Worm (Caenorhabditis elegans) whole organism, L4 larva: ENCODE measurements around the gene D1005.10.

ENCODE experiments used
- D1046.2 ChIP-seq: fragments of 200-800 bp; sonication (Bioruptor generic); IDR thresholded peaks from 2 replicates; pipeline ENCODE4 v1.3.6; 2022; ENCODE audit warnings: missing genetic modification characterization, missing compliant biosample characterization
- F10B5.3 ChIP-seq: sonication (generic microtip); optimal IDR thresholded peaks from 2 replicates; lab custom pipeline; 2016; ENCODE audit warnings: mild to moderate bottlenecking, missing genetic modification characterization, missing compliant biosample characterization
- F44E2.7 ChIP-seq: fragments of 200-800 bp; sonication (Bioruptor generic); IDR thresholded peaks from 2 replicates; pipeline ENCODE4 v2.1.2; 2022; ENCODE audit warnings: missing genetic modification characterization, missing compliant biosample characterization
- F49E8.2 ChIP-seq: sonication (generic microtip); optimal IDR thresholded peaks from 2 replicates; lab custom pipeline; 2016; ENCODE audit warnings: missing compliant biosample characterization, mild to moderate bottlenecking, missing genetic modification characterization, borderline replicate concordance
- T20F7.1 ChIP-seq: fragments of 200-800 bp; sonication (Bioruptor generic); optimal IDR thresholded peaks from 2 replicates; lab custom pipeline; 2018; ENCODE audit warnings: mild to moderate bottlenecking, missing genetic modification characterization, missing compliant biosample characterization
- T26A8.4 ChIP-seq: fragments of 200-800 bp; sonication (Bioruptor generic); IDR thresholded peaks from 2 replicates; pipeline ENCODE4 v1.3.6; 2022; ENCODE audit warnings: missing genetic modification characterization, missing compliant biosample characterization
- ZK546.5 ChIP-seq, 2 experiments: sonication (generic microtip); optimal IDR thresholded peaks; 2 replicates each; lab custom pipeline; 2017; ENCODE audit warnings: missing biosample characterization in 2 of 2, missing genetic modification characterization in 2 of 2
- ama-1 ChIP-seq: fragments of 150-350 bp; optimal IDR thresholded peaks from 2 replicates; lab custom pipeline; 2014; ENCODE audit warnings: inconsistent platforms, mixed read lengths
- arid-1 ChIP-seq: fragments of 200-800 bp; sonication (Bioruptor generic); conservative IDR thresholded peaks from 2 replicates; pipeline ENCODE4 v1.3.6; 2022; ENCODE audit warnings: missing genetic modification reagents, missing genetic modification characterization, missing compliant biosample characterization
- ceh-32 ChIP-seq: sonication (generic microtip); optimal IDR thresholded peaks from 2 replicates; lab custom pipeline; 2016; ENCODE audit warnings: mild to moderate bottlenecking, missing genetic modification characterization, missing compliant biosample characterization; ENCODE audit not compliant: poor library complexity
- ceh-82 ChIP-seq: sonication (generic microtip); optimal IDR thresholded peaks from 2 replicates; lab custom pipeline; 2017; ENCODE audit warnings: missing biosample characterization, missing genetic modification characterization
- daf-12 ChIP-seq: fragments of 150-350 bp; optimal IDR thresholded peaks from 2 replicates; lab custom pipeline; 2014; ENCODE audit warnings: missing biosample characterization, missing genetic modification reagents, missing genetic modification characterization
- daf-16 ChIP-seq, 3 experiments: sonication (generic microtip); optimal IDR thresholded peaks; 2 replicates each; lab custom pipeline; 2016 to 2017; ENCODE audit warnings: missing genetic modification characterization in 3 of 3, missing genetic modification reagents in 3 of 3, mild to moderate bottlenecking in 2 of 3, missing compliant biosample characterization in 2 of 3, missing biosample characterization in 1 of 3, moderate library complexity in 1 of 3
- daf-19 ChIP-seq: fragments of 200-800 bp; sonication (Bioruptor generic); conservative IDR thresholded peaks from 2 replicates; pipeline ENCODE4 v1.3.6; 2022; ENCODE audit warnings: missing genetic modification characterization, missing compliant biosample characterization
- dmd-8 ChIP-seq: fragments of 200-800 bp; sonication (Bioruptor generic); IDR thresholded peaks from 2 replicates; pipeline ENCODE4 v1.3.6; 2022; ENCODE audit warnings: missing genetic modification characterization, missing compliant biosample characterization
- dpl-1 ChIP-seq: fragments of 150-350 bp; optimal IDR thresholded peaks from 2 replicates; lab custom pipeline; 2014; ENCODE audit warnings: missing biosample characterization, missing genetic modification reagents, missing genetic modification characterization
- egl-27 ChIP-seq: sonication (generic microtip); optimal IDR thresholded peaks from 3 replicates; lab custom pipeline; 2017; ENCODE audit warnings: missing biosample characterization, missing genetic modification reagents, missing genetic modification characterization
- egl-43 ChIP-seq: fragments of 200-800 bp; sonication (Bioruptor generic); IDR thresholded peaks from 2 replicates; pipeline ENCODE4 v1.3.6; 2022; ENCODE audit warnings: missing genetic modification reagents, missing genetic modification characterization, missing compliant biosample characterization
- fos-1 ChIP-seq: fragments of 150-350 bp; optimal IDR thresholded peaks from 2 replicates; lab custom pipeline; 2014; ENCODE audit warnings: missing biosample characterization, missing genetic modification characterization
- hif-1 ChIP-seq, 2 experiments: sonication (generic microtip); optimal IDR thresholded peaks; 2 replicates each; lab custom pipeline; 2016 to 2017; ENCODE audit warnings: missing compliant biosample characterization in 2 of 2, missing genetic modification characterization in 2 of 2, missing genetic modification reagents in 2 of 2, missing genotype in 2 of 2, mild to moderate bottlenecking in 1 of 2
- hlh-11 ChIP-seq: fragments of 200-800 bp; sonication (Bioruptor generic); optimal IDR thresholded peaks from 2 replicates; lab custom pipeline; 2018; ENCODE audit warnings: mild to moderate bottlenecking, missing genetic modification characterization, missing compliant biosample characterization
- hmg-1.1 ChIP-seq: fragments of 200-800 bp; sonication (Bioruptor generic); IDR thresholded peaks from 2 replicates; pipeline ENCODE4 v1.3.6; 2022; ENCODE audit warnings: missing genetic modification reagents, missing genetic modification characterization, missing compliant biosample characterization
- lim-7 ChIP-seq: fragments of 200-800 bp; sonication (Bioruptor generic); IDR thresholded peaks from 2 replicates; pipeline ENCODE4 v1.3.6; 2022; ENCODE audit warnings: missing genetic modification characterization, missing compliant biosample characterization
- lin-29 ChIP-seq: fragments of 200-800 bp; sonication (Bioruptor generic); IDR thresholded peaks from 2 replicates; pipeline ENCODE4 v1.3.6; 2022; ENCODE audit warnings: missing genetic modification reagents, missing genetic modification characterization, missing compliant biosample characterization
- lin-38 ChIP-seq: fragments of 200-800 bp; sonication (Bioruptor generic); IDR thresholded peaks from 2 replicates; pipeline ENCODE4 v1.3.6; 2022; ENCODE audit warnings: missing genetic modification reagents, missing genetic modification characterization, missing compliant biosample characterization
- lin-39 ChIP-seq: fragments of 150-350 bp; optimal IDR thresholded peaks from 2 replicates; lab custom pipeline; 2014; ENCODE audit warnings: missing biosample characterization, missing genetic modification reagents, missing genetic modification characterization
- lsy-2 ChIP-seq, 2 experiments: fragments of 150-350 bp in 1 of 2; sonication (generic microtip) in 1 of 2; optimal IDR thresholded peaks; 2 replicates each; lab custom pipeline; 2014 to 2017; ENCODE audit warnings: missing biosample characterization in 2 of 2, missing genetic modification characterization in 2 of 2
- madf-5 ChIP-seq, 2 experiments: fragments of 200-800 bp; sonication (Bioruptor generic); IDR thresholded peaks; 2 replicates each; pipeline ENCODE4 v1.3.6; 2022; ENCODE audit warnings: missing compliant biosample characterization in 2 of 2, missing genetic modification characterization in 2 of 2
- mdl-1 ChIP-seq, 2 experiments: fragments of 150-350 bp in 1 of 2; sonication (generic microtip) in 1 of 2; optimal IDR thresholded peaks; 2 replicates each; lab custom pipeline; 2014 to 2017; ENCODE audit warnings: missing biosample characterization in 2 of 2, missing genetic modification characterization in 2 of 2
- nhr-102 ChIP-seq: sonication (generic microtip); optimal IDR thresholded peaks from 2 replicates; lab custom pipeline; 2016; ENCODE audit warnings: mild to moderate bottlenecking, missing genetic modification characterization, moderate library complexity, missing compliant biosample characterization
- nhr-41 ChIP-seq: fragments of 200-800 bp; sonication (Bioruptor generic); IDR thresholded peaks from 2 replicates; pipeline ENCODE4 v1.3.6; 2022; ENCODE audit warnings: missing genetic modification reagents, missing genetic modification characterization, missing compliant biosample characterization
- nhr-42 ChIP-seq: fragments of 200-800 bp; sonication (Bioruptor generic); IDR thresholded peaks from 2 replicates; pipeline ENCODE4 v1.3.6; 2022; ENCODE audit warnings: missing genetic modification characterization, missing compliant biosample characterization
- nhr-48 ChIP-seq: sonication (generic microtip); optimal IDR thresholded peaks from 2 replicates; lab custom pipeline; 2016; ENCODE audit warnings: mild to moderate bottlenecking, missing genetic modification characterization, missing compliant biosample characterization
- nhr-6 ChIP-seq: fragments of 150-350 bp; optimal IDR thresholded peaks from 2 replicates; lab custom pipeline; 2014; ENCODE audit warnings: missing biosample characterization, missing genetic modification characterization
- nhr-77 ChIP-seq: fragments of 150-350 bp; optimal IDR thresholded peaks from 2 replicates; lab custom pipeline; 2014; ENCODE audit warnings: missing biosample characterization, missing genetic modification characterization
- pha-4 ChIP-seq, 2 experiments: fragments of 150-350 bp in 1 of 2; fragments of 200-800 bp in 1 of 2; sonication (Bioruptor generic) in 1 of 2; IDR thresholded peaks in 1 of 2; optimal IDR thresholded peaks in 1 of 2; 2 replicates each; pipeline versions ENCODE4 v1.3.6 to Lab custom; 2014 to 2022; ENCODE audit warnings: missing genetic modification characterization in 2 of 2, missing genetic modification reagents in 2 of 2, missing biosample characterization in 1 of 2, missing compliant biosample characterization in 1 of 2
- set-16 ChIP-seq: fragments of 200-800 bp; sonication (Bioruptor generic); IDR thresholded peaks from 2 replicates; pipeline ENCODE4 v1.3.6; 2022; ENCODE audit warnings: missing genetic modification reagents, missing genetic modification characterization, missing compliant biosample characterization
- skn-1 ChIP-seq: fragments of 150-350 bp; optimal IDR thresholded peaks from 2 replicates; lab custom pipeline; 2014; ENCODE audit warnings: missing biosample characterization, missing genetic modification characterization
- snpc-4 ChIP-seq: fragments of 150-350 bp; optimal IDR thresholded peaks from 2 replicates; lab custom pipeline; 2014; ENCODE audit warnings: missing biosample characterization, missing genetic modification characterization
- spr-3 ChIP-seq: fragments of 200-800 bp; sonication (Bioruptor generic); optimal IDR thresholded peaks from 2 replicates; lab custom pipeline; 2018; ENCODE audit warnings: mild to moderate bottlenecking, missing genetic modification characterization, missing compliant biosample characterization
- tag-97 ChIP-seq: fragments of 200-800 bp; sonication (Bioruptor generic); IDR thresholded peaks from 2 replicates; pipeline ENCODE4 v1.3.6; 2022; ENCODE audit warnings: missing genetic modification characterization, missing compliant biosample characterization
- vab-7 ChIP-seq: fragments of 200-800 bp; sonication (Bioruptor generic); IDR thresholded peaks from 2 replicates; pipeline ENCODE4 v1.3.6; 2022; ENCODE audit warnings: missing genetic modification reagents, missing genetic modification characterization, missing compliant biosample characterization
- zag-1 ChIP-seq: fragments of 150-350 bp; optimal IDR thresholded peaks from 2 replicates; lab custom pipeline; 2014; ENCODE audit warnings: missing biosample characterization, missing genetic modification characterization
- zfp-2 ChIP-seq: sonication (generic microtip); optimal IDR thresholded peaks from 2 replicates; lab custom pipeline; 2016; ENCODE audit warnings: mild to moderate bottlenecking, missing genetic modification characterization, missing compliant biosample characterization
- zfp-3 ChIP-seq: fragments of 200-800 bp; sonication (Bioruptor generic); conservative IDR thresholded peaks from 2 replicates; pipeline ENCODE4 v1.3.6; 2022; ENCODE audit warnings: missing genetic modification reagents, missing genetic modification characterization, missing compliant biosample characterization
- ztf-7 ChIP-seq: fragments of 150-350 bp; optimal IDR thresholded peaks from 2 replicates; lab custom pipeline; 2014; ENCODE audit warnings: missing biosample characterization, missing genetic modification characterization

D1005.10 gene

DNA sequence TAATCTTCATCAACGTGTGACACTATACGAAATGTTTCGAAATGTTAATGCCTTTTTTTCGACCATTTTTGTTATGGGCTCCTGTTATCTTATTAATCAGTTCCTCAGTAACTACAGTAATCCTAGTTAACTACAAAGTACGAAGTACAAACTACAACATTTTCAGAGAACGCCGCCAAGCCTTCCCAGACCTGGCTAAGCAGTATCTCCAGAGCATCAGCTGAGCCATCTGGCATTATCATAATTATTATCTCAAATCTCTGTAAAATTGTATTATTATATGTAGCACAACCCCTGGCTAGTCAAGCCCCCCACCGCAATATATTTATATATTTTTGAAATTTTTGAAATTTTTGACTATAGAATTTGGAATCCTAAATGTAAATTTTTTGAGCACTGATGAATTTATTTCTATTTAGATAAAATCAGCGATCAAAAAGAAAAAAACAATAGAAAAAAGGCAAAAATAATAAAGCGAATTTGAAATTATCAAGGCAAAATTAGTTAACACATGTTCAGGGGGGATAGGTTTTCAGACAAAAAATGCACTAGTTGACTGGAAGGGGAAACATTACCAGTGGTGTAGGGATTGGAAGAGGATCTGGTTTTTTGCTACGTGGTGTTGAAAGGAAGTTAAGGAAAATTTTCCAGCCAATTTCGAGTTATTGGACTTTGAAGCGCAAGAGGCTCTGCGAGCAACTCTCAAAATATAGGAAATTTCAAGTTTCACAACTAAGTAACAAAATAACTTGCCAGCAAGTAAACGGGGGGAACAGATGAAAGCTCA lies 34.0 kb downstream of the D1005.10 start (continued):
- TF ChIP-seq egl-43 (GFP tag; lab: Robert Waterston, UW) (peak; percentile 5; the same call in 1 of the 2 replicates), dpl-1 (GFP tag; lab: Kevin White, UChicago) (no peak), D1046.2 (GFP tag; lab: Robert Waterston, UW) (0 out of 2 replicates have a peak, but pooled peaks have one; percentile 35), madf-5 (GFP tag; IDR thresholded peaks at IDR 0.05; lab: Robert Waterston, UW) (no peak), mdl-1 (tag; optimal IDR thresholded peaks at IDR 0.05; lab: Kevin White, UChicago) (no peak), ZK546.5 (tag; optimal IDR thresholded peaks at IDR 0.05; lab: Kevin White, UChicago) (no peak), nhr-6 (tag; lab: Kevin White, UChicago) (no peak), vab-7 (GFP tag; lab: Robert Waterston, UW) (no peak), ceh-82 (no peak), skn-1 (no peak), snpc-4 (no peak), F44E2.7 (GFP tag; lab: Robert Waterston, UW) (0 out of 2 replicates have a peak, but pooled peaks have one; percentile 40), spr-3 (peak; percentile 12), zfp-3 (GFP tag; lab: Robert Waterston, UW) (no peak), fos-1 (tag; lab: Kevin White, UChicago) (no peak), T20F7.1 (GFP tag; lab: Kevin White, UChicago) (no peak), nhr-42 (GFP tag; lab: Robert Waterston, UW) (no peak), egl-27 (tag; lab: Kevin White, UChicago) (no peak), hmg-1.1 (GFP tag; lab: Robert Waterston, UW) (no peak), lsy-2 (tag; optimal IDR thresholded peaks at IDR 0.05; lab: Kevin White, UChicago) (peak in 1 of 2 experiments; percentile 43), tag-97 (GFP tag; lab: Robert Waterston, UW) (no peak)

- TF ChIP-seq nhr-41 = no peak
- TF ChIP-seq set-16 (GFP tag; lab: Robert Waterston, UW) = peak; percentile 93
- no peak for TF ChIP-seq T26A8.4 (GFP tag; lab: Robert Waterston, UW)
Observed at ce11 chrX:1451240-1451639, 34.7 kb downstream of the D1005.10 start.

DNA sequence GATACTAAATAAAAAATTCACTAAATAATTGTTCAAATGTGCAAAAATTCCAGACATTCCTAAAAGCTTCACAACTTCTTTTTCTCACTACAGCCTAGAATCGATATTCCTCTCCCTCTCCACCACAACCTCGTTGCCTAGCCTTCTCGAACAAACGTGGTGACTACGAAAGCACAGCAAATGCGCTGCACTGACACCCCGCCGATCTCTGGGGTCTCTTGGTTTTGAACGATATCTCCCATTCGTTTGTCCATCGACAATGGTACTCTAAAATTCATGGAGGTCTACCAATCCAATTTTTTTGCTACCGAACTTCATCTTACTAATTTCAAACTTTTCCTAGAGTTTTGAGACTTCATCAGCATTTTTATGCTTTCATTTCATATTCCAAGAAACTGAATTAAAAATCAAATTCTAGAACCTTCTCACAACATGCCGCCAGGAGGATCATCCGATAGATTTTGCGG lies 35.6 kb downstream of the D1005.10 start, which contains the start of gene W05H7.1:
Gene W05H7.1 (plus strand): TSS at position 417 of the 467 bp plus-strand sequence.
- TF ChIP-seq arid-1 (no peak), zag-1 (tag; lab: Kevin White, UChicago) (no peak), snpc-4 (no peak), daf-19 (GFP tag; lab: Robert Waterston, UW) (no peak), hmg-1.1 (GFP tag; lab: Robert Waterston, UW) (peak; percentile 61), nhr-102 (tag; lab: Kevin White, UChicago) (no peak), tag-97 (GFP tag; lab: Robert Waterston, UW) (no peak), zfp-2 (no peak), D1046.2 (GFP tag; lab: Robert Waterston, UW) (no peak), F10B5.3 (tag; lab: Kevin White, UChicago) (no peak), ztf-7 (tag; lab: Kevin White, UChicago) (no peak), dmd-8 (GFP tag; lab: Robert Waterston, UW) (no peak), lim-7 (GFP tag; lab: Robert Waterston, UW) (no peak), hif-1 (tag; optimal IDR thresholded peaks at IDR 0.05; lab: Kevin White, UChicago) (no peak), ama-1 (lab: Kevin White, UChicago) (no peak), vab-7 (GFP tag; lab: Robert Waterston, UW) (no peak), daf-16 (GFP tag; optimal IDR thresholded peaks at IDR 0.05; lab: Kevin White, UChicago) (no peak), daf-16 (tag; optimal IDR thresholded peaks at IDR 0.05; lab: Kevin White, UChicago) (peak; percentile 14), nhr-77 (no peak), lin-29 (GFP tag; lab: Robert Waterston, UW) (no peak), ceh-32 (tag; lab: Kevin White, UChicago) (no peak), daf-12 (tag; lab: Kevin White, UChicago) (no peak), egl-27 (tag; lab: Kevin White, UChicago) (no peak), nhr-48 (tag; lab: Kevin White, UChicago) (no peak), hlh-11 (tag; lab: Kevin White, UChicago) (peak; percentile 9), F49E8.2 (tag; lab: Kevin White, UChicago) (no peak), lin-38 (peak; percentile 38), lin-39 (tag; lab: Kevin White, UChicago) (no peak), pha-4 (GFP tag; IDR thresholded peaks at IDR 0.05; lab: Robert Waterston, UW) (no peak), pha-4 (tag; optimal IDR thresholded peaks at IDR 0.05; lab: Kevin White, UChicago) (no peak)
